Fruit fly (Drosophila melanogaster) whole organism, embryonic: ENCODE results near the gene CG14853.

Source experiments
- Awh ChIP-seq: fragments of 200-800 bp; sonication (Bioruptor generic); IDR thresholded peaks from 2 replicates; pipeline ENCODE4, ENCODE4 v1.3.6; 2022; ENCODE audit warnings: missing biosample characterization, missing genetic modification characterization
- Bdp1 ChIP-seq: fragments of 200-800 bp; sonication (Bioruptor generic); optimal IDR thresholded peaks from 3 replicates; lab custom pipeline; 2016; ENCODE audit warnings: missing biosample characterization, missing genetic modification characterization
- CG10979 ChIP-seq: fragments of 200-800 bp; sonication (Bioruptor generic); optimal IDR thresholded peaks from 2 replicates; lab custom pipeline; 2018; ENCODE audit warnings: missing biosample characterization, mild to moderate bottlenecking, missing genetic modification characterization, moderate library complexity
- CG12236 ChIP-seq: fragments of 200-800 bp; sonication (Bioruptor generic); optimal IDR thresholded peaks from 2 replicates; lab custom pipeline; 2016; ENCODE audit warnings: missing biosample characterization, missing genetic modification characterization
- CG14667 ChIP-seq: fragments of 200-800 bp; sonication (Bioruptor generic); IDR thresholded peaks from 2 replicates; pipeline ENCODE4 v1.3.6; 2022; ENCODE audit warnings: missing biosample characterization, missing genetic modification characterization
- CG17802 ChIP-seq: fragments of 200-800 bp; sonication (Bioruptor generic); optimal IDR thresholded peaks from 2 replicates; lab custom pipeline; 2018; ENCODE audit warnings: missing biosample characterization, mild to moderate bottlenecking, missing genetic modification characterization, moderate library complexity
- CG17912 ChIP-seq: fragments of 200-800 bp; sonication (Bioruptor generic); optimal IDR thresholded peaks from 2 replicates; lab custom pipeline; 2018; ENCODE audit warnings: missing biosample characterization, mild to moderate bottlenecking, missing genetic modification characterization
- CG2129 ChIP-seq: fragments of 200-800 bp; sonication (Bioruptor generic); IDR thresholded peaks from 2 replicates; pipeline ENCODE4 v1.3.6; 2022; ENCODE audit warnings: missing biosample characterization, missing genetic modification characterization; ENCODE audit not compliant: partially characterized antibody
- CG2199 ChIP-seq: fragments of 200-800 bp; sonication (Bioruptor generic); IDR thresholded peaks from 3 replicates; pipeline ENCODE4 v1.3.6; 2022; ENCODE audit warnings: missing biosample characterization, missing genetic modification characterization
- CG2889 ChIP-seq: fragments of 200-800 bp; sonication (Bioruptor generic); IDR thresholded peaks from 3 replicates; pipeline ENCODE4 v1.3.6; 2022; ENCODE audit warnings: missing biosample characterization, missing genetic modification characterization
- CG30403 ChIP-seq: fragments of 200-800 bp; sonication (Bioruptor generic); optimal IDR thresholded peaks from 3 replicates; lab custom pipeline; 2016; ENCODE audit warnings: missing biosample characterization, missing genetic modification characterization
- CG32767 ChIP-seq: fragments of 200-800 bp; sonication (Bioruptor generic); IDR thresholded peaks from 2 replicates; pipeline ENCODE4 v1.3.6; 2022; ENCODE audit warnings: missing biosample characterization, missing genetic modification characterization
- CG33557 ChIP-seq: fragments of 200-800 bp; sonication (Bioruptor generic); optimal IDR thresholded peaks from 2 replicates; lab custom pipeline; 2019; ENCODE audit warnings: missing biosample characterization, mild to moderate bottlenecking, missing genetic modification characterization, moderate library complexity
- CG34376 ChIP-seq: fragments of 200-800 bp; sonication (Bioruptor generic); optimal IDR thresholded peaks from 2 replicates; lab custom pipeline; 2018; ENCODE audit warnings: missing biosample characterization, mild to moderate bottlenecking, missing genetic modification characterization
- CG4617 ChIP-seq: fragments of 200-800 bp; sonication (Bioruptor generic); optimal IDR thresholded peaks from 3 replicates; lab custom pipeline; 2016; ENCODE audit warnings: missing biosample characterization, missing genetic modification characterization, borderline replicate concordance
- CG4730 ChIP-seq: fragments of 200-800 bp; sonication (Bioruptor generic); IDR thresholded peaks from 2 replicates; pipeline ENCODE4 v1.3.6; 2022; ENCODE audit warnings: missing biosample characterization, missing genetic modification characterization
- CG6689 ChIP-seq: fragments of 200-800 bp; sonication (Bioruptor generic); IDR thresholded peaks from 2 replicates; pipeline ENCODE4 v1.3.6; 2022; ENCODE audit warnings: missing biosample characterization, missing genetic modification characterization
- CG7786 ChIP-seq: fragments of 200-800 bp; sonication (Bioruptor generic); optimal IDR thresholded peaks from 2 replicates; lab custom pipeline; 2016; ENCODE audit warnings: missing biosample characterization, missing genetic modification characterization
- CG7928 ChIP-seq: fragments of 200-800 bp; sonication (Bioruptor generic); optimal IDR thresholded peaks from 2 replicates; lab custom pipeline; 2017; ENCODE audit warnings: missing biosample characterization, mild to moderate bottlenecking, missing genetic modification characterization
- CG8765 ChIP-seq: fragments of 200-800 bp; sonication (Bioruptor generic); IDR thresholded peaks from 2 replicates; pipeline ENCODE4 v1.3.6; 2022; ENCODE audit warnings: missing biosample characterization, missing genetic modification characterization
- CrebB ChIP-seq: fragments of 200-800 bp; sonication (Bioruptor generic); optimal IDR thresholded peaks from 3 replicates; lab custom pipeline; 2018; ENCODE audit warnings: missing biosample characterization, mild to moderate bottlenecking, missing genetic modification characterization
- D19B ChIP-seq: fragments of 200-800 bp; sonication (Bioruptor generic); optimal IDR thresholded peaks from 2 replicates; lab custom pipeline; 2017; ENCODE audit warnings: missing biosample characterization, mild to moderate bottlenecking, missing genetic modification characterization
- Ets97D ChIP-seq: fragments of 200-800 bp; sonication (Bioruptor generic); optimal IDR thresholded peaks from 3 replicates; lab custom pipeline; 2016; ENCODE audit warnings: missing biosample characterization, missing genetic modification characterization
- Fer3 ChIP-seq: fragments of 200-800 bp; sonication (Bioruptor generic); optimal IDR thresholded peaks from 2 replicates; lab custom pipeline; 2018; ENCODE audit warnings: missing biosample characterization, mild to moderate bottlenecking, missing genetic modification characterization, moderate library complexity
- HmgD ChIP-seq: fragments of 200-800 bp; sonication (Bioruptor generic); optimal IDR thresholded peaks from 3 replicates; lab custom pipeline; 2016; ENCODE audit warnings: missing biosample characterization, missing genetic modification characterization
- MBD-R2 ChIP-seq: fragments of 200-800 bp; sonication (Bioruptor generic); IDR thresholded peaks from 2 replicates; pipeline ENCODE4 v1.3.6; 2022; ENCODE audit warnings: missing biosample characterization, missing genetic modification characterization
- NK7.1 ChIP-seq: fragments of 200-800 bp; sonication (Bioruptor generic); optimal IDR thresholded peaks from 3 replicates; lab custom pipeline; 2016; ENCODE audit warnings: missing biosample characterization, missing genetic modification characterization
- Stat92E ChIP-seq, 3 experiments: fragments of >200 bp in 2 of 3; fragments of 200-800 bp in 1 of 3; sonication (Bioruptor generic) in 1 of 3; optimal IDR thresholded peaks; 2 replicates each; lab custom pipeline; 2017 to 2019; ENCODE audit warnings: missing biosample characterization in 3 of 3, missing genetic modification characterization in 3 of 3, mild to moderate bottlenecking in 1 of 3, moderate library complexity in 1 of 3
- Trl ChIP-seq, 3 experiments: fragments of >200 bp in 2 of 3; fragments of 200-800 bp in 1 of 3; sonication (Bioruptor generic) in 1 of 3; optimal IDR thresholded peaks; 2 replicates in 1 of 3; 3 replicates in 2 of 3; lab custom pipeline; 2016 to 2017; ENCODE audit warnings: missing biosample characterization in 1 of 3, missing genetic modification characterization in 1 of 3
- Usf ChIP-seq: fragments of 200-800 bp; sonication (Bioruptor generic); optimal IDR thresholded peaks from 2 replicates; lab custom pipeline; 2017; ENCODE audit warnings: missing genotype, missing biosample characterization, missing genetic modification characterization
- ase ChIP-seq: fragments of 200-800 bp; sonication (Bioruptor generic); IDR thresholded peaks from 3 replicates; pipeline ENCODE4 v1.3.6; 2022; ENCODE audit warnings: missing biosample characterization, missing genetic modification characterization
- bowl ChIP-seq: fragments of 200-800 bp; sonication (Bioruptor generic); IDR thresholded peaks from 2 replicates; pipeline ENCODE4 v1.3.6; 2022; ENCODE audit warnings: missing biosample characterization, missing genetic modification characterization
- bsh ChIP-seq, 2 experiments: fragments of 200-800 bp; sonication (Bioruptor generic); optimal IDR thresholded peaks; 2 replicates each; lab custom pipeline; 2017 to 2018; ENCODE audit warnings: mild to moderate bottlenecking in 2 of 2, missing biosample characterization in 2 of 2, missing genetic modification characterization in 2 of 2, moderate library complexity in 1 of 2
- crp ChIP-seq, 2 experiments: fragments of 200-800 bp; sonication (Bioruptor generic); optimal IDR thresholded peaks; 2 replicates in 1 of 2; 3 replicates in 1 of 2; lab custom pipeline; 2017; ENCODE audit warnings: missing biosample characterization in 2 of 2, missing genetic modification characterization in 2 of 2, mild to moderate bottlenecking in 1 of 2, moderate library complexity in 1 of 2
- dpn ChIP-seq, 2 experiments: fragments of 200-800 bp; sonication (Bioruptor generic); optimal IDR thresholded peaks; 3 replicates each; lab custom pipeline; 2016; ENCODE audit warnings: missing biosample characterization in 2 of 2, missing genetic modification characterization in 2 of 2
- ewg ChIP-seq: fragments of 200-800 bp; sonication (Bioruptor generic); optimal IDR thresholded peaks from 3 replicates; lab custom pipeline; 2017; ENCODE audit warnings: mild to moderate bottlenecking, missing biosample characterization, missing genetic modification reagents, missing genetic modification characterization
- lmd ChIP-seq: fragments of 200-800 bp; sonication (Bioruptor generic); IDR thresholded peaks from 2 replicates; pipeline ENCODE4 v1.3.6; 2022; ENCODE audit warnings: missing biosample characterization, missing genetic modification characterization
- mld ChIP-seq: fragments of 200-800 bp; sonication (Bioruptor generic); IDR thresholded peaks from 3 replicates; pipeline ENCODE4 v1.3.6; 2022; ENCODE audit warnings: missing biosample characterization, missing genetic modification characterization; ENCODE audit not compliant: partially characterized antibody
- salm ChIP-seq: fragments of 200-800 bp; sonication (Bioruptor generic); optimal IDR thresholded peaks from 2 replicates; lab custom pipeline; 2018; ENCODE audit warnings: missing biosample characterization, mild to moderate bottlenecking, missing genetic modification characterization
- sc ChIP-seq, 3 experiments: fragments of >200 bp in 2 of 3; fragments of 200-800 bp in 1 of 3; sonication (Bioruptor generic) in 1 of 3; optimal IDR thresholded peaks; 2 replicates in 2 of 3; 3 replicates in 1 of 3; lab custom pipeline; 2017; ENCODE audit warnings: mild to moderate bottlenecking in 1 of 3, missing biosample characterization in 1 of 3, missing genetic modification characterization in 1 of 3, missing genetic modification reagents in 1 of 3
- sens ChIP-seq: fragments of 200-800 bp; sonication (Bioruptor generic); peaks from one replicate; lab custom pipeline; 2016; ENCODE audit warnings: missing biosample characterization, missing genetic modification characterization
- tll ChIP-seq, 2 experiments: fragments of 200-800 bp in 1 of 2; fragments of >200 bp in 1 of 2; sonication (Bioruptor generic) in 1 of 2; optimal IDR thresholded peaks; 2 replicates each; lab custom pipeline; 2017 to 2019; ENCODE audit warnings: missing biosample characterization in 2 of 2, missing genetic modification characterization in 2 of 2, mild to moderate bottlenecking in 1 of 2, moderate library complexity in 1 of 2
- tup ChIP-seq: fragments of 200-800 bp; sonication (Bioruptor generic); optimal IDR thresholded peaks from 2 replicates; lab custom pipeline; 2016; ENCODE audit warnings: missing biosample characterization, mild to moderate bottlenecking, missing genetic modification characterization, moderate library complexity
- unpg ChIP-seq: fragments of 200-800 bp; sonication (Bioruptor generic); optimal IDR thresholded peaks from 3 replicates; lab custom pipeline; 2018; ENCODE audit warnings: missing biosample characterization, mild to moderate bottlenecking, missing genetic modification characterization, moderate library complexity
- vvl ChIP-seq: fragments of 200-800 bp; sonication (Bioruptor generic); IDR thresholded peaks from 2 replicates; pipeline ENCODE4 v1.3.6; 2022; ENCODE audit warnings: missing biosample characterization, missing genetic modification characterization

Gene CG14853

dm6 chr3R:14589483-14589882 lies 20.0 kb upstream of the CG14853 start (continued):
- TF ChIP-seq vvl (GFP tag; lab: Robert Waterston, UW) (peak; percentile 49; the same call in 1 of the 2 replicates), tll (GFP tag; optimal IDR thresholded peaks at IDR 0.05; lab: Kevin White, UChicago) (peak in 1 of 2 experiments; percentile 16), sens (GFP tag; lab: Kevin White, UChicago) (peak; percentile 90), CG32767 (GFP tag; lab: Robert Waterston, UW) (no peak), CG34376 (GFP tag; lab: Kevin White, UChicago) (no peak)

DNA sequence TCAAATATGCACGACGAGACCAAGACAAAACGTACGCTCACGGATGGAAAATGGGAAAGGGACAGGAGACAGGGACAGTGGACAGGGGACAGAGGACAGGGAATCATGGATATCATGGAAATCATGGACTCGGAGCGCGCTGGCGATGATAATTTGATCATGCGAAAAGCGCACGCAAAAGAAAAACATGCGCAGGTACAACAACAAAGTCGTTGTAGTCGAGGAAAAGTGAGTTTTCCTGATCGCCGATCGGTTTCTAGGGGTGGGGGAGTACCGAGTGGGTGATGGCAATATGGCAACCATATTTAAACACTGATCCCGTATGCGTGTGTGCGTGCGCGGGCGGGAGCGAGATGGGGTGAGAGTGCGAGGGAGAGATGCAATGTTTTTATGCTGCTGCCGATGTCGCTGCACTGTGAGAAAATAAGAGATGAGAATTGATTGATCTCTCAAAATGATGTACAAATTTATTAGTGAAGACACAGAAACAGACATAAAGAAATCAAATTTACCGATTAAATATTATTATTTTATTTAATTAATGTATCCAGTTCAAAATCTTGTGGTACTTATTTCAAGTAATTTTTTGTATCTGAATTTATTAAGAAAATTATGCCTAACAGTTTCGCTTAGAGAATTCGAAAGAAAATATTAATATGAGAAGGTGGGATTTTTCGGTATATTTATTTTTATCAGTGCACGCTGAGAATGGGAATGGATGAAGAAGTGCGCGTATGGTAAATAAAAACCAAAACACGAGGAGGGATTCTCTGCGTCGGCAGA lies 18.5 kb upstream of the CG14853 start:
- TF ChIP-seq CG17802 (tag; lab: Kevin White, UChicago) (peak; percentile 39), CG2199 (no peak), sc (optimal IDR thresholded peaks at IDR 0.05; lab: Kevin White, UChicago) (no peak), sc (GFP tag; optimal IDR thresholded peaks at IDR 0.05; lab: Kevin White, UChicago) (peak; percentile 93), CG12236 (GFP tag; lab: Kevin White, UChicago) (no peak), CG8765 (GFP tag; lab: Robert Waterston, UW) (peak; percentile 78), CG2889 (GFP tag; lab: Robert Waterston, UW) (no peak), CG7928 (no peak), Trl (optimal IDR thresholded peaks at IDR 0.05; lab: Kevin White, UChicago) (peak in 1 of 2 experiments; percentile 45), Trl (GFP tag; optimal IDR thresholded peaks at IDR 0.05; lab: Kevin White, UChicago) (no peak), bowl (GFP tag; lab: Robert Waterston, UW) (no peak), Usf (GFP tag; lab: Kevin White, UChicago) (peak; percentile 84), Stat92E (GFP tag; optimal IDR thresholded peaks at IDR 0.05; lab: Kevin White, UChicago) (peak in 1 of 3 experiments; percentile 92), Bdp1 (GFP tag; lab: Kevin White, UChicago) (no peak), CG33557 (GFP tag; lab: Kevin White, UChicago) (peak; percentile 98), tup (no peak), CG30403 (peak; percentile 89), Fer3 (tag; lab: Kevin White, UChicago) (peak; percentile 42), dpn (GFP tag; optimal IDR thresholded peaks at IDR 0.05; lab: Kevin White, UChicago) (peak in 1 of 2 experiments; percentile 81), CG2129 (GFP tag; lab: Robert Waterston, UW) (no peak), CrebB (tag; lab: Kevin White, UChicago) (peak; percentile 39), CG6689 (GFP tag; lab: Robert Waterston, UW) (peak; percentile 85), ewg (GFP tag; lab: Kevin White, UChicago) (peak; percentile 74), D19B (GFP tag; lab: Kevin White, UChicago) (no peak), salm (peak; percentile 76), Awh (GFP tag; lab: Robert Waterston, UW) (peak; percentile 69), bsh (GFP tag; optimal IDR thresholded peaks at IDR 0.05; lab: Kevin White, UChicago) (peak; percentile 59 to 94), CG17912 (GFP tag; lab: Kevin White, UChicago) (no peak), lmd (GFP tag; lab: Robert Waterston, UW) (peak; percentile 69), CG14667 (GFP tag; lab: Robert Waterston, UW) (peak; percentile 64), CG7786 (GFP tag; lab: Kevin White, UChicago) (no peak), ase (GFP tag; lab: Robert Waterston, UW) (peak; percentile 68; the same call in 1 of the 3 replicates), CG4617 (GFP tag; lab: Kevin White, UChicago) (peak; percentile 47), crp (GFP tag; optimal IDR thresholded peaks at IDR 0.05; lab: Kevin White, UChicago) (peak in 1 of 2 experiments; percentile 27), Ets97D (GFP tag; lab: Kevin White, UChicago) (no peak), mld (GFP tag; lab: Robert Waterston, UW) (no peak), MBD-R2 (no peak), NK7.1 (GFP tag; lab: Kevin White, UChicago) (no peak), unpg (GFP tag; lab: Kevin White, UChicago) (peak; percentile 88), CG4730 (GFP tag; lab: Robert Waterston, UW) (peak; percentile 56), CG10979 (tag; lab: Kevin White, UChicago) (peak; percentile 98), HmgD (GFP tag; lab: Kevin White, UChicago) (no peak)
